Worm (Caenorhabditis elegans) whole organism, L4 larva: ENCODE results near the gene srh-132.
"Not testable (repeated sequence)": the region's sequence is repeated elsewhere in the genome, so short reads cannot be mapped to it uniquely, and the experiment has no call there.

ENCODE experiments used
- D1046.2 ChIP-seq: fragments of 200-800 bp; sonication (Bioruptor generic); IDR thresholded peaks from 2 replicates; pipeline ENCODE4 v1.3.6; 2022; ENCODE audit warnings: missing genetic modification characterization, missing compliant biosample characterization
- nhr-28 ChIP-seq: fragments of 150-350 bp; optimal IDR thresholded peaks from 2 replicates; lab custom pipeline; 2014; ENCODE audit warnings: missing biosample characterization, missing genetic modification characterization
- nhr-76 ChIP-seq: fragments of 150-350 bp; optimal IDR thresholded peaks from 2 replicates; lab custom pipeline; 2014; ENCODE audit warnings: missing biosample characterization, missing genetic modification characterization
- zfp-2 ChIP-seq: sonication (generic microtip); optimal IDR thresholded peaks from 2 replicates; lab custom pipeline; 2016; ENCODE audit warnings: mild to moderate bottlenecking, missing genetic modification characterization, missing compliant biosample characterization

DNA sequence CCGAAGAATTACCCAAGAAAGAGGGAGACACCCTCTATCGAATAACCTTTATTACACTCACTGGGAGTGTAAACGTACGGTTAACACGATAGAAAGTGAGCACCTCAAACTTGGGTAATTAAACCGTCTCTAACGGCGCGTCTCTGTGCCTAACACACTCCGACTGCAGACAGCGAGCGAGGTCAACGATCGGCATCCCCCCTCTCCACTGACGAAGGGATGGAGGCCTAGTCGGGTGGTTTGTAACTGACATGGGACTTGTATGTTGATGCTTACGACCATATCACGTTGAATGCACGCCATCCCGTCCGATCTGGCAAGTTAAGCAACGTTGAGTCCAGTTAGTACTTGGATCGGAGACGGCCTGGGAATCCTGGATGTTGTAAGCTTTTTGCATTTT lies 18.6 kb downstream of the srh-132 start:
- TF ChIP-seq nhr-76 (tag; lab: Kevin White, UChicago); zfp-2 (tag; lab: Kevin White, UChicago); D1046.2 (GFP tag; lab: Robert Waterston, UW); nhr-28 (tag; lab: Kevin White, UChicago): not testable (repeated sequence)
